Worm (Caenorhabditis elegans) whole organism, L3 larva: ENCODE results near the gene F11A5.18.

Experiments
- R02D3.7 ChIP-seq: fragments of 150-350 bp; optimal IDR thresholded peaks from 2 replicates; lab custom pipeline; 2014; ENCODE audit warnings: missing biosample characterization, missing genetic modification characterization
- aly-2 ChIP-seq: fragments of 150-350 bp; optimal IDR thresholded peaks from 2 replicates; lab custom pipeline; 2014; ENCODE audit warnings: missing biosample characterization, missing genetic modification characterization
- elt-2 ChIP-seq: sonication (generic microtip); optimal IDR thresholded peaks from 2 replicates; lab custom pipeline; 2016; ENCODE audit warnings: missing genetic modification reagents, mild to moderate bottlenecking, missing genetic modification characterization, missing compliant biosample characterization
- fkh-10 ChIP-seq: sonication (generic microtip); optimal IDR thresholded peaks from 2 replicates; lab custom pipeline; 2017; ENCODE audit warnings: missing biosample characterization, missing genetic modification reagents, missing genetic modification characterization
- fkh-2 ChIP-seq: fragments of 150-350 bp; optimal IDR thresholded peaks from 2 replicates; lab custom pipeline; 2014; ENCODE audit warnings: missing biosample characterization, missing genetic modification reagents, missing genetic modification characterization
- jun-1 ChIP-seq: fragments of 150-350 bp; optimal IDR thresholded peaks from 2 replicates; lab custom pipeline; 2014; ENCODE audit warnings: missing biosample characterization, missing genetic modification reagents, missing genetic modification characterization
- lin-39 ChIP-seq: fragments of 150-350 bp; optimal IDR thresholded peaks from 2 replicates; lab custom pipeline; 2018; ENCODE audit warnings: missing biosample characterization, missing genetic modification reagents, missing genetic modification characterization
- nfya-1 ChIP-seq: sonication (generic microtip); optimal IDR thresholded peaks from 2 replicates; lab custom pipeline; 2017; ENCODE audit warnings: missing genetic modification characterization, mild to moderate bottlenecking, missing compliant biosample characterization, antibody characterized with exemption, moderate library complexity; ENCODE audit not compliant: insufficient read depth
- nhr-25 ChIP-seq: sonication (generic microtip); optimal IDR thresholded peaks from 2 replicates; lab custom pipeline; 2017; ENCODE audit warnings: missing biosample characterization, missing genetic modification characterization
- nhr-67 ChIP-seq: fragments of 150-350 bp; optimal IDR thresholded peaks from 2 replicates; lab custom pipeline; 2014; ENCODE audit warnings: missing biosample characterization, missing genetic modification characterization
- nhr-76 ChIP-seq: fragments of 150-350 bp; sonication (generic microtip); optimal IDR thresholded peaks from 5 replicates; lab custom pipeline; 2014; ENCODE audit warnings: missing biosample characterization, missing genetic modification characterization
- nhr-77 ChIP-seq: fragments of 150-350 bp; optimal IDR thresholded peaks from 2 replicates; lab custom pipeline; 2014; ENCODE audit warnings: missing biosample characterization, missing genetic modification characterization
- tbx-2 ChIP-seq: sonication (generic microtip); optimal IDR thresholded peaks from 2 replicates; lab custom pipeline; 2016; ENCODE audit warnings: mild to moderate bottlenecking, missing genetic modification characterization, missing compliant biosample characterization
- zag-1 ChIP-seq: fragments of 150-350 bp; optimal IDR thresholded peaks from 2 replicates; lab custom pipeline; 2014; ENCODE audit warnings: missing biosample characterization, missing genetic modification characterization
- ztf-4 ChIP-seq: fragments of 150-350 bp; optimal IDR thresholded peaks from 2 replicates; lab custom pipeline; 2014; ENCODE audit warnings: missing biosample characterization, missing genetic modification characterization

The F11A5.18 gene

ce11 chrV:16249105-16249504, 46.4 kb downstream of the F11A5.18 start:
- TF ChIP-seq aly-2 (no peak), nfya-1 (tag; lab: Kevin White, UChicago) (no peak), tbx-2 (tag; lab: Kevin White, UChicago) (no peak), jun-1 (tag; lab: Kevin White, UChicago) (no peak), nhr-67 (tag; lab: Kevin White, UChicago) (no peak), nhr-77 (tag; lab: Kevin White, UChicago) (no peak), nhr-25 (tag; lab: Kevin White, UChicago) (no peak), lin-39 (no peak), nhr-76 (no peak), ztf-4 (tag; lab: Kevin White, UChicago) (no peak), elt-2 (tag; lab: Kevin White, UChicago) (no peak), R02D3.7 (tag; lab: Kevin White, UChicago) (no peak)

- TF ChIP-seq aly-2, result no peak
- TF ChIP-seq fkh-10, result no peak
- TF ChIP-seq R02D3.7 (tag; lab: Kevin White, UChicago), result no peak
- no peak for TF ChIP-seq ztf-4 (tag; lab: Kevin White, UChicago)
- TF ChIP-seq fkh-2 (tag; lab: Kevin White, UChicago), result no peak
- no peak for TF ChIP-seq nhr-76
- TF ChIP-seq zag-1 (tag; lab: Kevin White, UChicago), result no peak
- TF ChIP-seq, all 47 proteins: peak for 0
Observed at ce11 chrV:16253687-16254086, 51.0 kb downstream of the F11A5.18 start, which contains the start of gene gcy-20. Gene gcy-20, minus strand, starts transcription at chrV:16253787.
